Fruit fly (Drosophila melanogaster): ENCODE data around the gene gwl.
A peak's percentile ranks its signal among the peaks of the same experiment; 100 is the strongest.

Gene gwl

dm6 chr3R:18719767-18720341 lies 26.3 kb upstream of the gwl start (continued):
- TF ChIP-seq CG15479 (GFP tag; optimal IDR thresholded peaks at IDR 0.05) (no peak), GATAe (GFP tag; conservative IDR thresholded peaks at IDR 0.05) (peak; percentile 38; the same call in 1 of the 2 replicates), CG16815 (GFP tag; optimal IDR thresholded peaks at IDR 0.05) (peak; percentile 81), CHES-1-like (GFP tag; optimal IDR thresholded peaks at IDR 0.05) (peak; percentile 82), CG33557 (GFP tag; optimal IDR thresholded peaks at IDR 0.05) (peak; percentile 57), CG12236 (GFP tag; optimal IDR thresholded peaks at IDR 0.05) (peak; percentile 47), ewg (GFP tag; optimal IDR thresholded peaks at IDR 0.05) (peak; percentile 69), D (optimal IDR thresholded peaks at IDR 0.05) (no peak), D (GFP tag; optimal IDR thresholded peaks at IDR 0.05) (peak; percentile 81), Hr39 (optimal IDR thresholded peaks at IDR 0.05) (no peak), CG7839 (tag; optimal IDR thresholded peaks at IDR 0.05) (peak; percentile 91), btn (GFP tag; optimal IDR thresholded peaks at IDR 0.05) (peak; percentile 60), CG12219 (GFP tag; optimal IDR thresholded peaks at IDR 0.05) (peak; percentile 87), dmrt11E (tag; optimal IDR thresholded peaks at IDR 0.05) (peak; percentile 52), prd (optimal IDR thresholded peaks at IDR 0.05) (no peak), prd (GFP tag; IDR thresholded peaks at IDR 0.05) (peak; percentile 87), CG6683 (GFP tag; optimal IDR thresholded peaks at IDR 0.05) (peak; percentile 89), CG7372 (GFP tag; IDR thresholded peaks at IDR 0.05) (peak; percentile 72), nom (GFP tag; optimal IDR thresholded peaks at IDR 0.05) (peak; percentile 17), CG9932 (GFP tag; IDR thresholded peaks at IDR 0.05) (peak; percentile 73), chinmo (GFP tag; IDR thresholded peaks at IDR 0.05; ENCODE audit: partially characterized antibody) (no peak), p53 (GFP tag; optimal IDR thresholded peaks at IDR 0.05) (peak; percentile 49), HLH4C (GFP tag; IDR thresholded peaks at IDR 0.05; ENCODE audit: partially characterized antibody) (no peak), fd96Cb (tag; optimal IDR thresholded peaks at IDR 0.05) (peak; percentile 83), CG3281 (GFP tag; optimal IDR thresholded peaks at IDR 0.05) (peak; percentile 90), Meics (GFP tag; optimal IDR thresholded peaks at IDR 0.05) (peak; percentile 88), Fer2 (tag; optimal IDR thresholded peaks at IDR 0.05) (peak; percentile 81), CG5180 (GFP tag; optimal IDR thresholded peaks at IDR 0.05) (peak; percentile 87), az2 (GFP tag; optimal IDR thresholded peaks at IDR 0.05) (peak; percentile 76), gro (GFP tag; optimal IDR thresholded peaks at IDR 0.05) (peak; percentile 89), toy (GFP tag; IDR thresholded peaks at IDR 0.05) (peak; percentile 59; the same call in 1 of the 2 replicates), CG16779 (GFP tag; IDR thresholded peaks at IDR 0.05) (no peak), CG4424 (GFP tag; optimal IDR thresholded peaks at IDR 0.05) (peak; percentile 78), tio (GFP tag; optimal IDR thresholded peaks at IDR 0.05) (peak; percentile 66), zfh2 (GFP tag; optimal IDR thresholded peaks at IDR 0.05) (peak; percentile 78), C15 (GFP tag; IDR thresholded peaks at IDR 0.05) (0 out of 3 replicates have a peak, but pooled peaks have one; percentile 59), Abd-B (GFP tag; optimal IDR thresholded peaks at IDR 0.05) (peak; percentile 81), CG2116 (GFP tag; optimal IDR thresholded peaks at IDR 0.05) (peak; percentile 8), CG2678 (tag; optimal IDR thresholded peaks at IDR 0.05) (peak; percentile 94), CG12391 (tag; optimal IDR thresholded peaks at IDR 0.05) (peak; percentile 87), CG13123 (GFP tag; optimal IDR thresholded peaks at IDR 0.05) (peak; percentile 45), MBD-R2 (GFP tag; IDR thresholded peaks at IDR 0.05) (peak; percentile 60; the same call in 1 of the 2 replicates), B-H2 (GFP tag; optimal IDR thresholded peaks at IDR 0.05) (peak; percentile 93), Dll (GFP tag; IDR thresholded peaks at IDR 0.05; ENCODE audit: partially characterized antibody) (no peak), Chrac-16 (GFP tag; optimal IDR thresholded peaks at IDR 0.05) (peak; percentile 73), sc (optimal IDR thresholded peaks at IDR 0.05) (no peak), sc (GFP tag; optimal IDR thresholded peaks at IDR 0.05) (peak; percentile 58), CG6689 (GFP tag; IDR thresholded peaks at IDR 0.05) (peak; percentile 88), sug (tag; optimal IDR thresholded peaks at IDR 0.05) (peak; percentile 87), dpn (GFP tag; optimal IDR thresholded peaks at IDR 0.05) (peak; percentile 83 to 86)
